Fruit fly (Drosophila melanogaster): ENCODE results near the gene LPCAT.

The LPCAT gene

DNA sequence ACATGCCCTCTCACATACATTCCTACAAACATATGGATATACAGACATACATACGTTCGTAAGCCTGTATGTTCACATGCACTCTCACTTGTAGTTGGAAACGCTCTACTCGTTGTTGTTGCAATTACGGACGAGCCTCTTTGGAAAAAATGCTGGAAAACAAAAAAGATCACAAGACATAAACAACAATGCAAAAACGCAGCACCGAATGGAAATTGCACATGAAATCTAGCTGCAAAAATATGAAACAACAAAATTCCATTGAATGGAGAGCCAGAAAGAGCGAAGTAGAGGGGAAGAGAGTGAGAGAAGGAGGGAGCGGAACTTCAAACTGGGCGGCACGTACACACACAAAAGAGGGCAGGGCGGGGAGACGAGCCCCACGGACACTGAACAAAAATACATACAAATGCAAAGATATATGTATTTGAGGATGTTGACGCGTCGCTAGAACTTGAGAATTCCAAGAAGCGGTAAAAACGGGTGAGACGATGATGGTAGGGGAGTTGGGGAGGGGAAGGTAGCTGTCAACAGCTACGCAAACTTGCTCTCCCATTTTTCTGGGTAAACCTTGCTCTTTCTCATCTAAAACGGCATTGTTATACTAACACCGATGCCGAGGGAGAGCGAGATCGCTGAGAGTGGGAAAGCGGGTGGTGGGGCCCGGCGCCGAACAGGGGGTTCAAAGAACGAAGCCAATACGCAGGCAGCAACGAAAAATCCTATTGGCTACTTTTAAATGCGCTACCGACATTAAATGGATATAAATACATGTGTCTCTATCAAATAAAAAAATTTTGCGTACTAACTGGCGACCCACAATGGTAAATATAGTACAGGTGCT lies 4.5 kb upstream of the LPCAT start (continued):
- TF ChIP-seq vri (GFP tag; optimal IDR thresholded peaks at IDR 0.05) (peak; percentile 55), Lpt (GFP tag; optimal IDR thresholded peaks at IDR 0.05) (peak; percentile 39), esn (GFP tag; optimal IDR thresholded peaks at IDR 0.05) (no peak), eg (GFP tag; IDR thresholded peaks at IDR 0.05) (peak; percentile 55; the same call in 1 of the 3 replicates), CG8319 (GFP tag; optimal IDR thresholded peaks at IDR 0.05) (no peak)

- TF ChIP-seq Met (GFP tag; optimal IDR thresholded peaks at IDR 0.05) (peak; percentile 68), CG1621 (tag; optimal IDR thresholded peaks at IDR 0.05) (peak; percentile 93), Ets96B (tag; optimal IDR thresholded peaks at IDR 0.05) (peak; percentile 94), CG11902 (GFP tag; optimal IDR thresholded peaks at IDR 0.05) (peak; percentile 61), net (GFP tag; optimal IDR thresholded peaks at IDR 0.05) (peak; percentile 89), CG34406 (GFP tag; optimal IDR thresholded peaks at IDR 0.05) (peak; percentile 87), CG6808 (GFP tag; optimal IDR thresholded peaks at IDR 0.05) (peak; percentile 95), CG6792 (GFP tag; optimal IDR thresholded peaks at IDR 0.05) (peak; percentile 88), CG10669 (GFP tag; optimal IDR thresholded peaks at IDR 0.05) (peak; percentile 93), CG15336 (GFP tag; IDR thresholded peaks at IDR 0.05) (peak; percentile 97), esn (GFP tag; optimal IDR thresholded peaks at IDR 0.05) (peak; percentile 81), CG6854 (GFP tag; optimal IDR thresholded peaks at IDR 0.05) (peak; percentile 33), CG8319 (GFP tag; optimal IDR thresholded peaks at IDR 0.05) (peak; percentile 75), Sox102F (GFP tag; optimal IDR thresholded peaks at IDR 0.05) (peak; percentile 59), dsx (GFP tag; optimal IDR thresholded peaks at IDR 0.05; ENCODE audit: poor library complexity, severe bottlenecking) (peak; percentile 92), CG4318 (GFP tag; optimal IDR thresholded peaks at IDR 0.05) (peak; percentile 94), Lpt (GFP tag; optimal IDR thresholded peaks at IDR 0.05) (peak; percentile 89), Blimp-1 (GFP tag; optimal IDR thresholded peaks at IDR 0.05) (no peak), CG3032 (tag; optimal IDR thresholded peaks at IDR 0.05) (peak; percentile 94), fd59A (GFP tag; optimal IDR thresholded peaks at IDR 0.05) (peak; percentile 94), CG31627 (GFP tag; optimal IDR thresholded peaks at IDR 0.05) (peak; percentile 33), ss (GFP tag; optimal IDR thresholded peaks at IDR 0.05) (peak; percentile 94), CG6163 (GFP tag; IDR thresholded peaks at IDR 0.05) (peak; percentile 94), CG11762 (GFP tag; optimal IDR thresholded peaks at IDR 0.05; ENCODE audit: insufficient read depth) (peak; percentile 84), eg (GFP tag; IDR thresholded peaks at IDR 0.05) (peak; percentile 94), Eip93F (GFP tag; optimal IDR thresholded peaks at IDR 0.05) (peak; percentile 32), CG9139 (GFP tag; optimal IDR thresholded peaks at IDR 0.05) (peak; percentile 87), Smox (GFP tag; optimal IDR thresholded peaks at IDR 0.05) (peak; percentile 70), CG16779 (tag; optimal IDR thresholded peaks at IDR 0.05) (peak; percentile 94), CG8119 (GFP tag; IDR thresholded peaks at IDR 0.05) (peak; percentile 99), Eip75B (GFP tag; optimal IDR thresholded peaks at IDR 0.05) (peak; percentile 87), lz (GFP tag; optimal IDR thresholded peaks at IDR 0.05) (peak; percentile 72), CG8632 (GFP tag; optimal IDR thresholded peaks at IDR 0.05) (peak; percentile 84), CG11294 (GFP tag; IDR thresholded peaks at IDR 0.05) (peak; percentile 91), CG6276 (GFP tag; optimal IDR thresholded peaks at IDR 0.05) (peak; percentile 96), CG3919 (GFP tag; optimal IDR thresholded peaks at IDR 0.05) (peak; percentile 91), Sox14 (GFP tag; optimal IDR thresholded peaks at IDR 0.05) (peak; percentile 79), CG10631 (GFP tag; optimal IDR thresholded peaks at IDR 0.05) (peak; percentile 94), CG32006 (GFP tag; optimal IDR thresholded peaks at IDR 0.05) (peak; percentile 98), Hr4 (GFP tag; optimal IDR thresholded peaks at IDR 0.05) (peak; percentile 91), vri (GFP tag; optimal IDR thresholded peaks at IDR 0.05) (peak; percentile 54), Eip78C (GFP tag) (peak; percentile 95), spab (GFP tag; optimal IDR thresholded peaks at IDR 0.05) (peak; percentile 93), acj6 (GFP tag; optimal IDR thresholded peaks at IDR 0.05) (peak; percentile 91), pdm3 (GFP tag; optimal IDR thresholded peaks at IDR 0.05) (peak; percentile 88)
Observed at dm6 chrX:9583440-9584103, 3.8 kb upstream of the LPCAT start.
